Fruit fly (Drosophila melanogaster) whole organism, embryonic: ENCODE results near the gene ckd.

ENCODE experiments used
- CG10654 ChIP-seq: fragments of 200-800 bp; sonication (Bioruptor generic); optimal IDR thresholded peaks from 2 replicates; lab custom pipeline; 2016; ENCODE audit warnings: missing biosample characterization, missing genetic modification characterization
- CG3065 ChIP-seq: fragments of 200-800 bp; sonication (Bioruptor generic); optimal IDR thresholded peaks from 2 replicates; lab custom pipeline; 2016; ENCODE audit warnings: missing biosample characterization, missing genetic modification characterization
- Drgx ChIP-seq: fragments of 200-800 bp; sonication (Bioruptor generic); IDR thresholded peaks from 2 replicates; pipeline ENCODE4 v1.3.6; 2022; ENCODE audit warnings: missing biosample characterization, missing genetic modification characterization
- NfI ChIP-seq: fragments of 200-800 bp; sonication (Bioruptor generic); optimal IDR thresholded peaks from 3 replicates; lab custom pipeline; 2018; ENCODE audit warnings: missing biosample characterization, mild to moderate bottlenecking, missing genetic modification characterization, moderate library complexity
- gem ChIP-seq: fragments of 200-800 bp; sonication (Bioruptor generic); optimal IDR thresholded peaks from 2 replicates; lab custom pipeline; 2019; ENCODE audit warnings: missing biosample characterization, mild to moderate bottlenecking, missing genetic modification characterization, moderate library complexity
- so ChIP-seq: fragments of 200-800 bp; sonication (Bioruptor generic); IDR thresholded peaks from 3 replicates; pipeline ENCODE4 v1.3.6; 2022; ENCODE audit warnings: missing biosample characterization, missing genetic modification characterization

DNA sequence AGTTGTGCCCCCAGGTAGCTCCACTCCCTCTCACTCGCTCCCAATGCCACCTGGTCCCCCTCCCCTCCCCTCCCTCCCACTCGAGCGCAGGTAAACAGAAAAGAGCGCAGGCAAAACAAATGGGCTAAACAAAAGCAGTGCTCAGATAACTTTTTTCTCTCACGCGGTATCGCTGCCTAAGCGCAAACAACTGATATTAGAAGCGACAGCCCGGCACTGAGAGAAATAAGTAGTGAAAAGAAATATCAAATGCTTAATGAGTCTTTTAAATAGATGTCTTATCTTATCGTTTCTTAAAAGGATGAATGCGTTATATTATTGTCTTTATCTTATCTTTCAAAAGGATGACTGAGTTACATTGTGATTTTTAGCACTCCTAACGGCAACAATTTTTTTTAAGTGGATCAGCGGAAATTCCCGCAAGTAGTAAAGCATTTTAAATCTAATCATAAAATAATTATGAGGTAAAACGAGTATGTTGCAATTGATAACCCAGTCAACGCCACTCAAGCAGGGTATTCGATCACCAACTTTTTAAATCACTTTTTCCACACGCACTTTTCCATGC lies 43.6 kb downstream of the ckd start:
- TF ChIP-seq Drgx (GFP tag; lab: Robert Waterston, UW) (peak; percentile 73), CG10654 (peak; percentile 81), gem (tag; lab: Kevin White, UChicago) (peak; percentile 96), NfI (GFP tag; lab: Kevin White, UChicago) (peak; percentile 89), CG3065 (GFP tag; lab: Kevin White, UChicago) (peak; percentile 69), so (peak; percentile 93)
